Worm (Caenorhabditis elegans) whole organism, midembryonic: Measurements from ENCODE around the gene rml-1.

Experiments used
- T22C8.4 ChIP-seq: fragments of 200-800 bp; sonication (Bioruptor generic); IDR thresholded peaks from 2 replicates; pipeline ENCODE4 v1.3.6; 2022; ENCODE audit warnings: missing genetic modification characterization, missing compliant biosample characterization
- flt-1 ChIP-seq: fragments of 200-800 bp; sonication (Bioruptor generic); IDR thresholded peaks from 2 replicates; pipeline ENCODE4 v1.3.6; 2022; ENCODE audit warnings: missing genetic modification characterization, missing compliant biosample characterization
- klf-2 ChIP-seq: fragments of 200-800 bp; sonication (Bioruptor generic); conservative IDR thresholded peaks from 2 replicates; pipeline ENCODE4 v1.3.6; 2022; ENCODE audit warnings: missing genetic modification reagents, missing genetic modification characterization, missing compliant biosample characterization
- med-1 ChIP-seq: sonication (generic microtip); optimal IDR thresholded peaks from 2 replicates; lab custom pipeline; 2017; ENCODE audit warnings: missing genetic modification characterization, mild to moderate bottlenecking, missing compliant biosample characterization, antibody characterized with exemption, missing genetic modification reagents; ENCODE audit not compliant: insufficient read depth

DNA sequence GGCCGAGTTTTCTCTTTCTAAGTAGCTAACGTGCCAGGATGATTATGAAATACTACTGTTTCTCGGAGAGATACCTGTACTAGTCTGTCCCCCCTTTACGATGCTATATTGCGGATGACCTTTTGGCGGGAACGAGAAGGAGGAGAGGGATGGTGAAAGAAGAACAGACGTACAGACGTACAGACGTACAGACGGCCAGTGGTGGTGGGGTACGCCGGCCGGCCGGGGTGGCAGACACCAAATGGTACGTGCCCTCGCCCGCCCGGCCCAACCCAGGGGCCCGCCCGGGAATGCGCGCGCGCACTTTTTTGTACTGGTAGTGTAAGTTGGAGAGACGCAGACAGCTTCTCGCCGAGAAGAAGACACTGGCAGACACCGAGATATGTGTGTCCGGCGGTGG lies 46.8 kb downstream of the rml-1 start:
- TF ChIP-seq flt-1 (GFP tag; lab: Robert Waterston, UW) = peak; percentile 80
- TF ChIP-seq T22C8.4 = no peak
- TF ChIP-seq med-1 (GFP tag; lab: Kevin White, UChicago) = no peak
- TF ChIP-seq klf-2 (GFP tag; lab: Robert Waterston, UW) = no peak; the same call in 1 of the 2 replicates
